Fruit fly (Drosophila melanogaster): Measurements from ENCODE around the gene CG42693.
A peak's percentile ranks its signal among the peaks of the same experiment; 100 is the strongest.

Gene CG42693

DNA sequence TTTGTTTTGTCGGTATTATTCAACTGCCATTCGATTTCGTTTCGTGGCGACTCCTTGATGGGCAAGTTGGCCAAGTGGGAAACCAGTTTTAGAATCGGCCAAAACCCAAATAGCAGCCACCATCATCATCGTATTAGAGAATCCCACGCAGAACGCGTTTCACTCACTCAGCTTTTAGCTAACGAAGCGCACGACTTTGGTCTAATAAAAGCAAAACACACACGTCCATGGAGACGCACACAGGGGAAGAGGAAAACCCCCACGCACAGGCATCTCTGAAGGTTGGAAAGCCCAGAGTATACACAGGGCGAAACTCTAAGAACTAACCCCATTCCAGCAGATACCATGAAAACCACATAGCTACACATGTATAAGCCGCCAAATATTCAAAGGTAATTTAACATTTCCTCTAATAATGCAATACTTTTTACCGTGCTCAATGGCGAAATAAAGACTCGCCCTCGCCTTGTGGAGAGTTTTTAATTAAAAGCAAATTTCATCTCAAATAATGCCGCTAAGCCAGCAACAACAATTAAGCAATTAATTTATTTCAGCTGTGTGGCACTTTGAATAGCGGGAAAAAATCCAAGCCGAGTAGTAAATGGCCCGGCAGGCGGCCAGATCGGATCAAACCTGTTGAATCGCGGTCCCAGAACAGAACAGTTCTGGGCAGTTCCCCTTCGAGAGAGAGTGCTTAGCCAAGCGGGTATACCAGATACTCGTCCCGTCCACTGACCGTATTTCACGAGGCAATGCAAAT is 3.3 kb upstream of the CG42693 start:
- no peak for TF ChIP-seq noc (tag; optimal IDR thresholded peaks at IDR 0.05)

dm6 chr3R:31709769-31710168 is 1.6 kb upstream of the CG42693 start:
- TF ChIP-seq noc (tag; optimal IDR thresholded peaks at IDR 0.05) = no peak

dm6 chr3R:31709142-31709541 is 1.0 kb upstream of the CG42693 start:
- no peak for TF ChIP-seq noc (tag; optimal IDR thresholded peaks at IDR 0.05)

DNA sequence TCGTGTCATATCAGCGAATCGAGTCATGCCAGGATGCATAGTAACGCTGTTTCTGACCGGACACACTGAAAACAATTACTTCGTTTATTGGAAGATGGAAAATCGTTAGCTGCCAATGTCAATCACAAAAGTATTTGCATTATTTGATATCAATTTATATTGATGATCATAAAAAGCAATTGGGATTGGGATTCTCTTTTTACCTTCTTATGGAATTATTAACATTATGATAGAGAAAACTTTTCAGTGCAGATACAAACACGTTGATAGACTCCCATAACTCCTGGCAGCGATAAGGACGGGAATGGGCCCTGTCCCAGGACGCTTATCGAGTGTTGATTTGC is 1.3 kb downstream of the CG42693 start:
- TF ChIP-seq noc (tag; optimal IDR thresholded peaks at IDR 0.05) = no peak

- TF ChIP-seq noc (tag; optimal IDR thresholded peaks at IDR 0.05) = no peak
Observed at dm6 chr3R:31706142-31706894, 1.8 kb downstream of the CG42693 start.

dm6 chr3R:31704524-31705215 is 3.5 kb downstream of the CG42693 start:
- no peak for TF ChIP-seq noc (tag; optimal IDR thresholded peaks at IDR 0.05)

DNA sequence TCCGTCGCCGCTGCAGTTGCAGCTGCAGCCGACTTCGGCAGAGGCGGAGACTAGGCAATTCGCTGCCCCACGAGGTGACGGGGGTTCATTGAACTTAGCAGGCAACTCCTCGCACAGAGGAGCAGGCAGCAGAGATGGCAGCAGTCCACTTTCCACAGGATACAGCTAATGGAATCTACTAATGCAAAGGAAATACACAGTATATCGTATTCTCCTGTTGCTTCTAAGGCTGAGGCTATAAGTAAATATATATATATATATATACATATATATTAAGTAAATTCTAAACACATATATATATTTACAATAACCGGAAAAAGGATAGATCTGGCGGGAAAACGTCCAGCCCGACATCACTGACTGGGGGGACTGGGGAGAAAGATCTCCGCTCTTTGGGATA is 4.8 kb downstream of the CG42693 start:
- no peak for TF ChIP-seq noc (tag; optimal IDR thresholded peaks at IDR 0.05)

DNA sequence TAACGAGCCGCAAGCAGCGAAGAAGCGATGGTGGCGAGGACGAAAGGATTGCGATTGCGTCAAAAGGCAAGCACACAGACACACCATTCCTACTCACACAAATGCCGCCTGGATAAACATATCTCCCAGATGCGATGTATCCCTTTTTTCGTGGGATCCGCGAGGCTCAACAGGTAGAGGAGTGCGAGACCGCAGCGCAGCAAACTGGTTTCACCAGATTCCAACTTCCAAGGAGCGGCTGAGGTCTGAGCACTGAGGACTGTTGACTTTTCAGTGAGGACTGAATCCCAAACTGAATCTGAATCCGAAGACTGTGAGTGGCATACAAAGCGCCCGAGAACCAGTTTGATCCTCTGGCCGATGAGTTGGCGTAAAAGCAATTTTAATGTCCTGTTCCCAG is 6.2 kb downstream of the CG42693 start:
- TF ChIP-seq noc (tag; optimal IDR thresholded peaks at IDR 0.05) = no peak

dm6 chr3R:31700212-31700611 is 7.9 kb downstream of the CG42693 start:
- no peak for TF ChIP-seq noc (tag; optimal IDR thresholded peaks at IDR 0.05)

DNA sequence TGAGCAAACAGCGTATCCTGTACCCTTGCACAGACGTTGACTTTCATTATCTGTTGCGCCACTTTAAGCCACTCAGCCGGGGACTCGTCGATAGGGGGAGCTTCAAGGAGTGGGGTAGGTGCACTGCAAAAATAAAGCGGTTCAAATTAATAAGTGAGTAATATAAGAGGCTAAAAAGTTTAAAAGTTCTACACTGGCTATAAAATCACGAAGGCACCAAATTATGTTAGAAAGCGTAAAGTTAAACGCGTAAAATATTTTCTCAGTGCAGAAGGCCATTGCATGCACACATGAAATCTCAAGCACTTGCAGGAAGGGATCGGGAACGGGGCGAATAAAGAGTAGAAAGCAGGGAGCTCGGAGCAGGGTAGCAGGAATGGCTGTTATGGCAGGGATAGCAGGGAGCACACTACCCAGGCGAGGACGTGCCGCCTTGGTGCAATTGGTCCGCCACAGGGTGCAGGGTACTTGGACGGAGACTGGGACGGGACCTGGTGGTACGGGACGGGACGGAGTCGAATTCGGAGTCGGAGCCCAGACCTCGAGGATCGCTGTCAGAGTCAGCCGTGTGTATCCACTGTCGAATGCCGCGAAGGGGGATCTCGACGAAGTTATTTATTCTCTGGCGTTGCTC is 9.9 kb downstream of the CG42693 start:
- no peak for TF ChIP-seq noc (tag; optimal IDR thresholded peaks at IDR 0.05)

- TF ChIP-seq noc (tag; optimal IDR thresholded peaks at IDR 0.05) = no peak
Observed at dm6 chr3R:31697606-31698005, 10.5 kb downstream of the CG42693 start.

dm6 chr3R:31696664-31697063 is 11.5 kb downstream of the CG42693 start:
- TF ChIP-seq noc (tag; optimal IDR thresholded peaks at IDR 0.05) = no peak

- TF ChIP-seq noc (tag; optimal IDR thresholded peaks at IDR 0.05) = no peak
Observed at dm6 chr3R:31690439-31690838, 17.7 kb downstream of the CG42693 start.

DNA sequence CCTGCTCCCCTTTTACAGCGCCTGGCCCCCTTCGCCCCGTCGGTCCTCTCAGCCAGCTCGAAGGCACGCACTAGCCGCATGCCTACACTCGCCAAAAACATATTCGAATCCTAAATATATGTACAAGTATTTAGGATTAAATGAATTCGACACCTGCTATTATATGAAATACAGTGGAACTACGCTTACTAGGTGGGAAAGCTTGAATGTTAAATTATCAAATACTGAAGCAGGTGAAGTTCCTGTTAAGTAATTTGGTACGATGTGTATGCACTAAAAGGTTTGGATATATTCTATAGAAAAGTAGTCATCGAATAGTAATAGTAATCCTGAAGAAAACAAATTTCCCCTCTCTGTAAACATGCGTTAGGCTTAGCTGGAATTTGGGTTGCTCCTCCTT is 18.4 kb downstream of the CG42693 start:
- TF ChIP-seq noc (tag; optimal IDR thresholded peaks at IDR 0.05) = peak; percentile 29

- no peak for TF ChIP-seq noc (tag; optimal IDR thresholded peaks at IDR 0.05)
Observed at dm6 chr3R:31688671-31689642, 19.2 kb downstream of the CG42693 start.

Data from whole organism, larva.